Fruit fly (Drosophila melanogaster): Measurements from ENCODE around the gene CG14692.

The CG14692 gene

DNA sequence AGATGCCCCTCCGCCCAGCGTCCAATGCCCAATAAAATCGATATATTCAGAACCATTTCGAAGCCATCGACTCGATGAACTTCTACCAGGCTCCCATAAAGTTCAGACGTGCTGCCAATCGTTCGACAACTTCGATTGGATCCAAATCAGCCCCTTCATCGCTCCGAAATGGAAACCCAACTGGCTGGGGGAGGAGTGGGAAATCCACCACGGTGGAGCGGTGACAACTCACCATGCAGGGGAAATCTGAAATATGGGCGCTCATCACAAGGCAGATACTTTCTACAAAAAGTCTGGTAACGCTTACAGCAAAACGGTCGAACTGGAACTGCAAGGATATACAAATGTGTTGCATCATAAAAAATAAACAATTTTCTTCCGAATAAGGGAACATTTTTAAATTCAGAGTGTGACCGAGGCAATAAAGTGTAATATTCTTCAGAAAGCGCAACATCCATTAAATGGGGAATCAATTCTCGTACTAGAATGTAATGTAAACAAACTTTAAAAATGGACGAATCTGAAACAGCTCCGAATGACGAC is 48.5 kb upstream of the CG14692 start, which contains the start of gene CG4565 (continued):
- no peak for TF ChIP-seq zfh2 (GFP tag; optimal IDR thresholded peaks at IDR 0.05)
- no peak for TF ChIP-seq NFAT (GFP tag; IDR thresholded peaks at IDR 0.05)
- peak; percentile 87 for TF ChIP-seq CG15514 (GFP tag; optimal IDR thresholded peaks at IDR 0.05)
- peak; percentile 68 for TF ChIP-seq gfzf (GFP tag; optimal IDR thresholded peaks at IDR 0.05)
- no peak for TF ChIP-seq fu2 (GFP tag; optimal IDR thresholded peaks at IDR 0.05)
- TF ChIP-seq CG3995 (GFP tag; optimal IDR thresholded peaks at IDR 0.05): no peak
- TF ChIP-seq CG2875 (GFP tag; optimal IDR thresholded peaks at IDR 0.05): no peak
- peak; percentile 44 for TF ChIP-seq CG1603 (tag; optimal IDR thresholded peaks at IDR 0.05)
- TF ChIP-seq TFAM (GFP tag; optimal IDR thresholded peaks at IDR 0.05): no peak
- TF ChIP-seq Elba2 (GFP tag; optimal IDR thresholded peaks at IDR 0.05): no peak
- peak; percentile 63; the same call in 2 of the 3 replicates for TF ChIP-seq Opbp (GFP tag; IDR thresholded peaks at IDR 0.05; ENCODE audit: partially characterized antibody)
- TF ChIP-seq CG12659 (GFP tag; optimal IDR thresholded peaks at IDR 0.05): no peak
- TF ChIP-seq CG34376 (GFP tag; optimal IDR thresholded peaks at IDR 0.05): peak; percentile 64
- no peak for TF ChIP-seq disco-r (GFP tag; optimal IDR thresholded peaks at IDR 0.05)
- TF ChIP-seq CG12236 (GFP tag; optimal IDR thresholded peaks at IDR 0.05): no peak
- peak in 1 of 2 experiments; percentile 19 for TF ChIP-seq insv (GFP tag; optimal IDR thresholded peaks at IDR 0.05)
- no peak for TF ChIP-seq CG12219 (GFP tag; optimal IDR thresholded peaks at IDR 0.05)
- TF ChIP-seq CG9817 (tag; optimal IDR thresholded peaks at IDR 0.05): no peak
- 0 out of 2 replicates have a peak, but pooled peaks have one; percentile 29 for TF ChIP-seq CG42726 (GFP tag; IDR thresholded peaks at IDR 0.05; ENCODE audit: partially characterized antibody)
- no peak for TF ChIP-seq jing (GFP tag; optimal IDR thresholded peaks at IDR 0.05)
- TF ChIP-seq CG18262 (tag; optimal IDR thresholded peaks at IDR 0.05): no peak
- TF ChIP-seq danr (GFP tag; IDR thresholded peaks at IDR 0.05): no peak
- no peak; the same call in 2 of the 3 replicates for TF ChIP-seq CG34422 (GFP tag; IDR thresholded peaks at IDR 0.05)
- no peak for TF ChIP-seq CG33557 (GFP tag; optimal IDR thresholded peaks at IDR 0.05)
- peak; percentile 22; the same call in 1 of the 2 replicates for TF ChIP-seq vvl (GFP tag; IDR thresholded peaks at IDR 0.05)
- TF ChIP-seq hkb (optimal IDR thresholded peaks at IDR 0.05): no peak
- 0 out of 2 replicates have a peak, but pooled peaks have one; percentile 35 for TF ChIP-seq hkb (GFP tag; IDR thresholded peaks at IDR 0.05)
- peak; percentile 28 for TF ChIP-seq CG4328 (GFP tag; optimal IDR thresholded peaks at IDR 0.05)
- 0 out of 3 replicates have a peak, but pooled peaks have one; percentile 21 for TF ChIP-seq mld (GFP tag; IDR thresholded peaks at IDR 0.05; ENCODE audit: partially characterized antibody)
- no peak for TF ChIP-seq YL-1 (GFP tag; optimal IDR thresholded peaks at IDR 0.05)
- no peak for TF ChIP-seq br (optimal IDR thresholded peaks at IDR 0.05)
- no peak for TF ChIP-seq ranshi (GFP tag; IDR thresholded peaks at IDR 0.05)
- peak; percentile 31 for TF ChIP-seq CG7987 (GFP tag; optimal IDR thresholded peaks at IDR 0.05)
- TF ChIP-seq kni (GFP tag; optimal IDR thresholded peaks at IDR 0.05): peak; percentile 49
- peak; percentile 1 for TF ChIP-seq CrebB (tag; optimal IDR thresholded peaks at IDR 0.05)
- TF ChIP-seq lmd (GFP tag; IDR thresholded peaks at IDR 0.05): no peak
- TF ChIP-seq CG7357 (GFP tag; IDR thresholded peaks at IDR 0.05): no peak
- TF ChIP-seq CG14441 (GFP tag; IDR thresholded peaks at IDR 0.05): no peak
- peak in 1 of 2 experiments; percentile 60 for TF ChIP-seq crp (GFP tag; optimal IDR thresholded peaks at IDR 0.05)
- TF ChIP-seq CG9437 (GFP tag; optimal IDR thresholded peaks at IDR 0.05): no peak
- peak; percentile 54 for TF ChIP-seq ftz-f1 (GFP tag; optimal IDR thresholded peaks at IDR 0.05)
- TF ChIP-seq CG6765 (GFP tag; optimal IDR thresholded peaks at IDR 0.05): peak; percentile 25
- TF ChIP-seq Sry-δ (GFP tag; optimal IDR thresholded peaks at IDR 0.05): peak; percentile 54
- TF ChIP-seq Ravus (GFP tag; IDR thresholded peaks at IDR 0.05): no peak
- TF ChIP-seq bbx (GFP tag; IDR thresholded peaks at IDR 0.05; ENCODE audit: partially characterized antibody): peak; percentile 53
- TF ChIP-seq croc (GFP tag; conservative IDR thresholded peaks at IDR 0.05): no peak
- no peak for TF ChIP-seq Hr3 (GFP tag; optimal IDR thresholded peaks at IDR 0.05)
- TF ChIP-seq Hmr (GFP tag; optimal IDR thresholded peaks at IDR 0.05): peak; percentile 31
- TF ChIP-seq CG11560 (tag; IDR thresholded peaks at IDR 0.05): no peak
- no peak for TF ChIP-seq CG10431 (GFP tag; optimal IDR thresholded peaks at IDR 0.05)
